Fruit fly (Drosophila melanogaster): ENCODE data around the gene CG43246.

Gene CG43246

DNA sequence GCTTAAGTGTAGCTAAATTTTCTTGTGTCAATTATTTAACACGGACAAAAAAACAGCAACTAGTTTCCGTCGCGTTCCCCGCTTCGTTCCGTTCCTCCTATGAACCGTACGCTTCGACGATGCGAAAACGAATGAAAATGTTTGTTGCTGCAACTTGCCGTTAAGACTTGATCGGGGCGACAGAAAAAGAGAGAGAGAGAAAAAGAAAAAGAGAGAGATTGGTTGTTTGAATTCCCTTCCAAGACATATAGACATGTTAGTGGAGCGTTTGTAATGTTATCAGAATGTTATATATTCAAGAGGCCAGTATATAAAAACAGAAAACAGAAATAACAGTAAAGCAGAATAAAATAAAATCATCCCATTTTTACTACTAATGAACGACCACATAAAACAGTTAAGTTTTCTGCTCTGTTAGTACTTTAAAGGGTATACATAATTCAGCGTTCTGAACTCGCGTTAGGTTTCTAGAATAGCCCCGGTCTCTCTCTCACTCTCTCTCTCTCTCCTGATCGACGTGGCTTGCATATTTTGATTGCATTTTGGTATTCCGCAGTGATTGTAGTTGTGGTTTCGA lies 14.5 kb downstream of the CG43246 start, which contains the start of gene Gbs-70E (continued):
- TF ChIP-seq Adf1 (GFP tag; IDR thresholded peaks at IDR 0.05) = peak; percentile 66
- TF ChIP-seq Hr3 (GFP tag; optimal IDR thresholded peaks at IDR 0.05) = peak; percentile 89
- peak; percentile 94 for TF ChIP-seq gsb-n (tag; optimal IDR thresholded peaks at IDR 0.05)
- TF ChIP-seq Dll (GFP tag; IDR thresholded peaks at IDR 0.05; ENCODE audit: partially characterized antibody) = peak; percentile 52; the same call in 1 of the 4 replicates
- peak; percentile 86 for TF ChIP-seq CG12155 (GFP tag; optimal IDR thresholded peaks at IDR 0.05)
- peak; percentile 87 for TF ChIP-seq CG17328 (GFP tag; IDR thresholded peaks at IDR 0.05)
- TF ChIP-seq CG43689 (GFP tag; IDR thresholded peaks at IDR 0.05) = no peak
- TF ChIP-seq CG10543 (GFP tag; optimal IDR thresholded peaks at IDR 0.05) = peak; percentile 94
- TF ChIP-seq Dip3 (GFP tag; optimal IDR thresholded peaks at IDR 0.05) = peak; percentile 79
- TF ChIP-seq HLH4C (GFP tag; IDR thresholded peaks at IDR 0.05; ENCODE audit: partially characterized antibody) = peak; percentile 52; the same call in 2 of the 3 replicates
- peak; percentile 79 for TF ChIP-seq Mad (GFP tag; optimal IDR thresholded peaks at IDR 0.05)
- TF ChIP-seq H15 (GFP tag; IDR thresholded peaks at IDR 0.05) = peak; percentile 82
- TF ChIP-seq Opbp (GFP tag; IDR thresholded peaks at IDR 0.05; ENCODE audit: partially characterized antibody) = no peak
- TF ChIP-seq fu2 (GFP tag; optimal IDR thresholded peaks at IDR 0.05) = peak; percentile 83
- TF ChIP-seq CG10209 (GFP tag; optimal IDR thresholded peaks at IDR 0.05) = peak; percentile 91
- TF ChIP-seq CG6854 (GFP tag; optimal IDR thresholded peaks at IDR 0.05) = peak; percentile 91
- peak; percentile 92 for TF ChIP-seq NC2α (GFP tag; optimal IDR thresholded peaks at IDR 0.05)
- TF ChIP-seq CG14441 (GFP tag; IDR thresholded peaks at IDR 0.05) = peak; percentile 92
- TF ChIP-seq Oli (tag; optimal IDR thresholded peaks at IDR 0.05) = peak; percentile 94
- peak; percentile 86 for TF ChIP-seq Ssrp (tag; optimal IDR thresholded peaks at IDR 0.05)
- TF ChIP-seq CG11398 (GFP tag; optimal IDR thresholded peaks at IDR 0.05) = peak; percentile 88
- TF ChIP-seq CG2678 (tag; optimal IDR thresholded peaks at IDR 0.05) = peak; percentile 95
- TF ChIP-seq CG8944 (GFP tag; optimal IDR thresholded peaks at IDR 0.05) = peak; percentile 83
- peak; percentile 70 for TF ChIP-seq Hmx (GFP tag; optimal IDR thresholded peaks at IDR 0.05)
- TF ChIP-seq Kr (GFP tag; optimal IDR thresholded peaks at IDR 0.05) = peak; percentile 84
- TF ChIP-seq nom (GFP tag; optimal IDR thresholded peaks at IDR 0.05) = peak; percentile 83
- TF ChIP-seq gt (GFP tag; IDR thresholded peaks at IDR 0.05) = no peak
- peak; percentile 94 for TF ChIP-seq CoRest (tag; optimal IDR thresholded peaks at IDR 0.05)
- TF ChIP-seq CG4282 (GFP tag; optimal IDR thresholded peaks at IDR 0.05) = peak; percentile 48
- TF ChIP-seq CG2712 (tag; optimal IDR thresholded peaks at IDR 0.05) = peak; percentile 97
- peak in 1 of 2 experiments; percentile 45 for TF ChIP-seq crp (GFP tag; optimal IDR thresholded peaks at IDR 0.05)
- peak; percentile 78 for TF ChIP-seq CG11696 (GFP tag; IDR thresholded peaks at IDR 0.05)
- TF ChIP-seq knrl (GFP tag; IDR thresholded peaks at IDR 0.05; ENCODE audit: partially characterized antibody) = no peak; the same call in 2 of the 3 replicates
- peak in 1 of 3 experiments; percentile 98 for TF ChIP-seq Stat92E (GFP tag; optimal IDR thresholded peaks at IDR 0.05)
- no peak for TF ChIP-seq lov (optimal IDR thresholded peaks at IDR 0.05)
- TF ChIP-seq lov (GFP tag; IDR thresholded peaks at IDR 0.05) = peak; percentile 83
- no peak for TF ChIP-seq BEAF-32 (GFP tag; optimal IDR thresholded peaks at IDR 0.05)
- TF ChIP-seq Dref (GFP tag; IDR thresholded peaks at IDR 0.05) = no peak
- TF ChIP-seq Oaz (GFP tag; IDR thresholded peaks at IDR 0.05) = peak; percentile 80; the same call in 1 of the 2 replicates
- TF ChIP-seq Drgx (GFP tag; IDR thresholded peaks at IDR 0.05) = peak; percentile 92
- peak; percentile 87 for TF ChIP-seq eyg (GFP tag; optimal IDR thresholded peaks at IDR 0.05)
- peak; percentile 94 for TF ChIP-seq CrebB (tag; optimal IDR thresholded peaks at IDR 0.05)
- no peak for TF ChIP-seq usp (GFP tag; optimal IDR thresholded peaks at IDR 0.05)
- peak; percentile 79 for TF ChIP-seq chm (GFP tag; IDR thresholded peaks at IDR 0.05)
- TF ChIP-seq onecut (GFP tag; IDR thresholded peaks at IDR 0.05) = peak; percentile 81
- no peak for TF ChIP-seq Rx (GFP tag; IDR thresholded peaks at IDR 0.05)
- TF ChIP-seq vfl (GFP tag; optimal IDR thresholded peaks at IDR 0.05) = peak; percentile 81
- peak; percentile 69 for TF ChIP-seq Fer2 (tag; optimal IDR thresholded peaks at IDR 0.05)
- peak; percentile 92 for TF ChIP-seq pho (GFP tag; optimal IDR thresholded peaks at IDR 0.05)
- no peak for TF ChIP-seq Dfd (GFP tag; optimal IDR thresholded peaks at IDR 0.05)
